Worm (Caenorhabditis elegans): ENCODE measurements around the gene ZK938.1.

DNA sequence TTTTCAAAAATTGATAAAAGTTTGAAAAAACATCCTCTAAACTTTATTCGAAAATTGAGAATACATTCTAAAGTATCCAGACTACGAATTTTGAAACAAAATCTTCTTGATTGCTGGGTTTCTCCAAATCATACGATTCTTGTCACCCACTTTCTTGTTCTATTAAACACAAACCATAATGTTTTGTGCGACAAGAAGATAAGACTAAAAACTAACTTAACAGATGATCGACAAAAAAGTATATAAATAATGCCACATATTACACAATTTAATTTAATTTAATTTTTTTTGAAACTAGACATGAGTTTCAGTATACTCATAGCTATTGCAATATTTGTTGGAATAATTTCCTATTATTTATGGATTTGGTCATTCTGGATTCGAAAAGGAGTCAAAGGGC is 25.9 kb upstream of the ZK938.1 start, which contains the start of gene cyp-13A7:
- TF ChIP-seq lsy-2 (tag; optimal IDR thresholded peaks at IDR 0.05) (no peak), nhr-237 (tag; optimal IDR thresholded peaks at IDR 0.05) (no peak), pha-4 (tag; optimal IDR thresholded peaks at IDR 0.05) (no peak), ceh-39 (tag; optimal IDR thresholded peaks at IDR 0.05) (no peak), snpc-4 (tag; optimal IDR thresholded peaks at IDR 0.05) (no peak), unc-62 (GFP tag; optimal IDR thresholded peaks at IDR 0.05) (no peak), zip-8 (tag; optimal IDR thresholded peaks at IDR 0.05) (no peak), ztf-11 (tag; optimal IDR thresholded peaks at IDR 0.05) (no peak), lin-13 (tag; optimal IDR thresholded peaks at IDR 0.05) (no peak), mls-2 (tag; optimal IDR thresholded peaks at IDR 0.05) (no peak), ces-1 (GFP tag; optimal IDR thresholded peaks at IDR 0.05) (no peak), nhr-76 (tag; optimal IDR thresholded peaks at IDR 0.05) (no peak), unc-39 (tag; optimal IDR thresholded peaks at IDR 0.05) (no peak), nhr-2 (tag; optimal IDR thresholded peaks at IDR 0.05) (no peak)
